Worm (Caenorhabditis elegans) whole organism, L4 larva: ENCODE measurements around the gene F32H5.4.

Source experiments
- D1046.2 ChIP-seq: fragments of 200-800 bp; sonication (Bioruptor generic); IDR thresholded peaks from 2 replicates; pipeline ENCODE4 v1.3.6; 2022; ENCODE audit warnings: missing genetic modification characterization, missing compliant biosample characterization
- F10B5.3 ChIP-seq: sonication (generic microtip); optimal IDR thresholded peaks from 2 replicates; lab custom pipeline; 2016; ENCODE audit warnings: mild to moderate bottlenecking, missing genetic modification characterization, missing compliant biosample characterization
- F44E2.7 ChIP-seq: fragments of 200-800 bp; sonication (Bioruptor generic); IDR thresholded peaks from 2 replicates; pipeline ENCODE4 v2.1.2; 2022; ENCODE audit warnings: missing genetic modification characterization, missing compliant biosample characterization
- R02D3.7 ChIP-seq: fragments of 150-350 bp; sonication (generic microtip); optimal IDR thresholded peaks from 3 replicates; lab custom pipeline; 2014; ENCODE audit warnings: missing biosample characterization, missing genetic modification characterization
- T20F7.1 ChIP-seq: fragments of 200-800 bp; sonication (Bioruptor generic); optimal IDR thresholded peaks from 2 replicates; lab custom pipeline; 2018; ENCODE audit warnings: mild to moderate bottlenecking, missing genetic modification characterization, missing compliant biosample characterization
- Y105C5A.15 ChIP-seq: fragments of 200-800 bp; sonication (Bioruptor generic); IDR thresholded peaks from 2 replicates; pipeline ENCODE4 v1.3.6; 2022; ENCODE audit warnings: missing genetic modification characterization, missing compliant biosample characterization
- Y5F2A.4 ChIP-seq: fragments of 200-800 bp; sonication (Bioruptor generic); optimal IDR thresholded peaks from 2 replicates; lab custom pipeline; 2018; ENCODE audit warnings: mild to moderate bottlenecking, missing genetic modification characterization, missing compliant biosample characterization
- aha-1 ChIP-seq: fragments of 150-350 bp; peaks from one replicate; lab custom pipeline; 2014; ENCODE audit warnings: missing biosample characterization, missing genetic modification characterization
- ama-1 ChIP-seq: fragments of 150-350 bp; optimal IDR thresholded peaks from 2 replicates; lab custom pipeline; 2014; ENCODE audit warnings: inconsistent platforms, mixed read lengths
- ceh-28 ChIP-seq: fragments of 150-350 bp; optimal IDR thresholded peaks from 2 replicates; lab custom pipeline; 2014; ENCODE audit warnings: missing biosample characterization, missing genetic modification reagents, missing genetic modification characterization
- ceh-62 ChIP-seq: sonication (generic microtip); optimal IDR thresholded peaks from 2 replicates; lab custom pipeline; 2017; ENCODE audit warnings: missing biosample characterization, missing genetic modification characterization
- daf-16 ChIP-seq, 3 experiments: sonication (generic microtip); optimal IDR thresholded peaks; 2 replicates each; lab custom pipeline; 2016 to 2017; ENCODE audit warnings: missing genetic modification characterization in 3 of 3, missing genetic modification reagents in 3 of 3, mild to moderate bottlenecking in 2 of 3, missing compliant biosample characterization in 2 of 3, missing biosample characterization in 1 of 3, moderate library complexity in 1 of 3
- dmd-8 ChIP-seq: fragments of 200-800 bp; sonication (Bioruptor generic); IDR thresholded peaks from 2 replicates; pipeline ENCODE4 v1.3.6; 2022; ENCODE audit warnings: missing genetic modification characterization, missing compliant biosample characterization
- dmd-9 ChIP-seq: fragments of 200-800 bp; sonication (Bioruptor generic); IDR thresholded peaks from 2 replicates; pipeline ENCODE4 v1.3.6; 2022; ENCODE audit warnings: missing genetic modification reagents, missing genetic modification characterization, missing compliant biosample characterization
- hif-1 ChIP-seq, 2 experiments: sonication (generic microtip); optimal IDR thresholded peaks; 2 replicates each; lab custom pipeline; 2016 to 2017; ENCODE audit warnings: missing compliant biosample characterization in 2 of 2, missing genetic modification characterization in 2 of 2, missing genetic modification reagents in 2 of 2, missing genotype in 2 of 2, mild to moderate bottlenecking in 1 of 2
- hlh-30 ChIP-seq: sonication (generic microtip); optimal IDR thresholded peaks from 2 replicates; lab custom pipeline; 2017; ENCODE audit warnings: antibody characterized with exemption, mild to moderate bottlenecking, missing genetic modification characterization, missing compliant biosample characterization; ENCODE audit not compliant: insufficient read depth
- lim-7 ChIP-seq: fragments of 200-800 bp; sonication (Bioruptor generic); IDR thresholded peaks from 2 replicates; pipeline ENCODE4 v1.3.6; 2022; ENCODE audit warnings: missing genetic modification characterization, missing compliant biosample characterization
- lin-1 ChIP-seq: fragments of 200-800 bp; sonication (Bioruptor generic); IDR thresholded peaks from 2 replicates; pipeline ENCODE4 v1.3.6; 2022; ENCODE audit warnings: missing genetic modification reagents, missing genetic modification characterization, missing compliant biosample characterization
- lsy-2 ChIP-seq, 2 experiments: fragments of 150-350 bp in 1 of 2; sonication (generic microtip) in 1 of 2; optimal IDR thresholded peaks; 2 replicates each; lab custom pipeline; 2014 to 2017; ENCODE audit warnings: missing biosample characterization in 2 of 2, missing genetic modification characterization in 2 of 2
- mep-1 ChIP-seq: fragments of 150-350 bp; sonication (generic microtip); optimal IDR thresholded peaks from 3 replicates; lab custom pipeline; 2014; ENCODE audit warnings: missing biosample characterization, missing genetic modification characterization
- mxl-3 ChIP-seq: fragments of 200-800 bp; sonication (Bioruptor generic); optimal IDR thresholded peaks from 2 replicates; lab custom pipeline; 2018; ENCODE audit warnings: mild to moderate bottlenecking, missing genetic modification characterization, missing compliant biosample characterization
- nhr-10 ChIP-seq: fragments of 150-350 bp; optimal IDR thresholded peaks from 2 replicates; lab custom pipeline; 2014; ENCODE audit warnings: missing biosample characterization, missing genetic modification characterization
- nhr-102 ChIP-seq: sonication (generic microtip); optimal IDR thresholded peaks from 2 replicates; lab custom pipeline; 2016; ENCODE audit warnings: mild to moderate bottlenecking, missing genetic modification characterization, moderate library complexity, missing compliant biosample characterization
- nhr-11 ChIP-seq: fragments of 150-350 bp; optimal IDR thresholded peaks from 2 replicates; lab custom pipeline; 2014; ENCODE audit warnings: missing biosample characterization, missing genetic modification characterization
- nhr-237 ChIP-seq: sonication (generic microtip); optimal IDR thresholded peaks from 2 replicates; lab custom pipeline; 2017; ENCODE audit warnings: missing biosample characterization, missing genetic modification characterization
- nhr-25 ChIP-seq: sonication (generic microtip); optimal IDR thresholded peaks from 2 replicates; lab custom pipeline; 2017; ENCODE audit warnings: missing genetic modification characterization, mild to moderate bottlenecking, missing compliant biosample characterization, antibody characterized with exemption, moderate library complexity, borderline replicate concordance; ENCODE audit not compliant: insufficient read depth
- nhr-28 ChIP-seq: fragments of 150-350 bp; optimal IDR thresholded peaks from 2 replicates; lab custom pipeline; 2014; ENCODE audit warnings: missing biosample characterization, missing genetic modification characterization
- rbr-2 ChIP-seq: sonication (generic microtip); optimal IDR thresholded peaks from 2 replicates; lab custom pipeline; 2016; ENCODE audit warnings: missing genotype, missing genetic modification characterization, missing compliant biosample characterization
- tag-97 ChIP-seq: fragments of 200-800 bp; sonication (Bioruptor generic); IDR thresholded peaks from 2 replicates; pipeline ENCODE4 v1.3.6; 2022; ENCODE audit warnings: missing genetic modification characterization, missing compliant biosample characterization
- tra-1 ChIP-seq: fragments of 200-800 bp; sonication (Bioruptor generic); IDR thresholded peaks from 2 replicates; pipeline ENCODE4 v1.3.6; 2022; ENCODE audit warnings: missing genetic modification reagents, missing genetic modification characterization, missing compliant biosample characterization
- unc-130 ChIP-seq: sonication (generic microtip); optimal IDR thresholded peaks from 2 replicates; lab custom pipeline; 2016; ENCODE audit warnings: missing genetic modification reagents, missing genetic modification characterization, missing compliant biosample characterization
- unc-39 ChIP-seq: sonication (generic microtip); optimal IDR thresholded peaks from 2 replicates; lab custom pipeline; 2017; ENCODE audit warnings: missing biosample characterization, missing genetic modification characterization
- unc-62 ChIP-seq, 3 experiments: fragments of 150-350 bp in 1 of 3; sonication (generic microtip); optimal IDR thresholded peaks in 2 of 3; peaks in 1 of 3; 1 replicate in 1 of 3; 2 replicates in 2 of 3; lab custom pipeline; 2014 to 2017; ENCODE audit warnings: missing biosample characterization in 3 of 3, missing genetic modification characterization in 3 of 3, missing genetic modification reagents in 3 of 3, missing genotype in 1 of 3
- zfp-3 ChIP-seq: fragments of 200-800 bp; sonication (Bioruptor generic); conservative IDR thresholded peaks from 2 replicates; pipeline ENCODE4 v1.3.6; 2022; ENCODE audit warnings: missing genetic modification reagents, missing genetic modification characterization, missing compliant biosample characterization
- ztf-11 ChIP-seq: fragments of 150-350 bp; optimal IDR thresholded peaks from 2 replicates; lab custom pipeline; 2014; ENCODE audit warnings: missing biosample characterization, missing genetic modification characterization

Gene F32H5.4

DNA sequence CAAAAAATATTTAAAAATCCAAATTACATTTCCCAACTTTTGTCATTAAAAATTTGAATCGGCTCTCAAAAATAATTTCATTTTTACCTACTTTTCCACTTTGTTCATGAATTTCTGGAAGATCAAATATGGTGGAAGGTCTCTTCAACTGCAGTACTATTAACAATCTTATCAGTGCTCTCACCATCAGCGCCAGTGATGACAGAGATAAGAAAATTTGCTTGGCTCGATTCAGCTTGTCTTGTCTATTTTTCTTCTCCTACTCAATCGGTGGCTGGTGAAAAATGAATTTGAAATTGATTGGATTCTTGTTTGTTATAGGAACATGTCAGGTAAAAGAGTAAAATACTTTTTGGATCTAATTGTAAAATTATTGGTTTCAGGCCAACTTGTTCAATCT, 20.6 kb downstream of the F32H5.4 start, which contains the start of gene cpz-2 (continued):
- no peak for TF ChIP-seq nhr-102 (tag; lab: Kevin White, UChicago)
- TF ChIP-seq Y5F2A.4 (GFP tag; lab: Kevin White, UChicago): no peak
- no peak for TF ChIP-seq daf-16 (GFP tag; optimal IDR thresholded peaks at IDR 0.05; lab: Kevin White, UChicago)
- peak; percentile 57 for TF ChIP-seq daf-16 (tag; optimal IDR thresholded peaks at IDR 0.05; lab: Kevin White, UChicago)
- TF ChIP-seq ceh-62 (tag; lab: Kevin White, UChicago): no peak
- TF ChIP-seq nhr-28 (tag; lab: Kevin White, UChicago): peak; percentile 38

DNA sequence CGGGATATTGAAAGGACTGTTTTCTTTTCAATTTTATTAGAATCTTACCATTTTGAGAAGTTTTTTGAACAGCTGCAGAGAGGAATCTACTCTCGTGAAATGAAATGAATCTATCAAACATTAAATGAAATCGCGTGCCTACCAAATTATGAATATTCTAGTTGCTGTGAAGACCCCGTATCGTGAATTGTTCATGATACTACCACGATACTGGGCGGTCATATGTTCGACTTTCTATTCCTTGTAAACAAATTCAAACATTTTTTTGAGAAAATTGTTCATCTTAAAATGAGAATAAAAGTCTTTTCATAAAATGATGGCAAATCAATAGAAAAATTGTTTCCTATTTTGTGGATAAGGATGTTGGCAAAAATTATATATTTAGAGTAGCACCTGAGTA, 25.4 kb downstream of the F32H5.4 start, which contains the start of gene gcy-34:
Gene gcy-34 (minus strand): TSS at position 101 of the 400 bp plus-strand sequence.
- TF ChIP-seq ceh-62 (tag; lab: Kevin White, UChicago) (no peak), ama-1 (lab: Kevin White, UChicago) (no peak), rbr-2 (tag; lab: Kevin White, UChicago) (no peak), lin-1 (GFP tag; lab: Robert Waterston, UW) (no peak), nhr-11 (no peak), T20F7.1 (GFP tag; lab: Kevin White, UChicago) (no peak), F44E2.7 (no peak), ceh-28 (tag; lab: Kevin White, UChicago) (no peak), R02D3.7 (tag; lab: Kevin White, UChicago) (no peak), unc-39 (tag; lab: Kevin White, UChicago) (no peak), tag-97 (no peak), nhr-237 (tag; lab: Kevin White, UChicago) (no peak), zfp-3 (GFP tag; lab: Robert Waterston, UW) (no peak), aha-1 (tag; lab: Kevin White, UChicago) (no peak), lim-7 (GFP tag; lab: Robert Waterston, UW) (no peak)

DNA sequence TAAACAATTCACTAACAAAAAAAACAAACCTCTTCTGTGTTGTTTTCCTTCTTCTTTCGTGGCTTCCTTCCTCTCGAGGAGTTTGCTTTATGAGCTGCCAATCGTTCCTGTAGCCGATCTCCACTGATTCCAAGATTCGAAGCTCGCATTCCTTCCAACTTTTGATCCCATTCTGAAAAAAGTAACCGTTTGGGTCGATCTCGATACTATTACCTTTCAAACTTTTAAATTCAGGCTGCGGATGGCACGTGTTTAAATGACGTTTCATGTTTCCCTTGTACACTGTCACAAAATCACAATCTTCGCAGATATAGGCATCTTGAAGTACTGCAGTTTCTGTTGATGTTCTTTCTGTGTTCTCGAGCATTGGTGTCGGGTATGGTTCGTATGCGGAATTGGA, 27.1 kb downstream of the F32H5.4 start:
- TF ChIP-seq F10B5.3 (tag; lab: Kevin White, UChicago) (no peak), dmd-9 (GFP tag; lab: Robert Waterston, UW) (no peak), tra-1 (GFP tag; lab: Robert Waterston, UW) (no peak), aha-1 (tag; lab: Kevin White, UChicago) (peak; percentile 94), Y105C5A.15 (GFP tag; lab: Robert Waterston, UW) (no peak)

DNA sequence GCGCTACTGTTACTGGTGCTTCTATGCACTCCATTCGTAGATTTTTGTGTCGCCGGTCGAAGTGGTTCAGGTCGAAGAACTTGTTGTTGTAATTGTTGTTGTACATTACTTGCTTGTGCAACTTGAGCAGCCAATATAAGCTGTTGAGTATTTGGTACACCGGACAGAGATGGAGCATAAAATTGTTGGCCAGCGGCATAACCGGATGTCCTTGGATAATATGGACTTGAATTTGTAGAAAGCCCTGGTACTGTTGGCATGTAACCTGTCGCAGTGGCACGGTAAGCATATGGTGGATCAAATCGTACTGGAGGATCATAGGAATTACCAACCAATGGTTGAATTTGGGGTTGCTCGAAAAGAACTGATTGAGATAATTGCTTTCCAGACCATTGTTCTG, 28.6 kb downstream of the F32H5.4 start:
- TF ChIP-seq dmd-8 (GFP tag; lab: Robert Waterston, UW): 0 out of 2 replicates have a peak, but pooled peaks have one; percentile 51
- peak in 1 of 2 experiments; percentile 92 for TF ChIP-seq unc-62 (GFP tag; optimal IDR thresholded peaks at IDR 0.05 in 1 of 2; lab: Kevin White, UChicago)
- TF ChIP-seq unc-62 (tag; optimal IDR thresholded peaks at IDR 0.05; lab: Kevin White, UChicago): no peak
- TF ChIP-seq hif-1 (tag; optimal IDR thresholded peaks at IDR 0.05; lab: Kevin White, UChicago): no peak

DNA sequence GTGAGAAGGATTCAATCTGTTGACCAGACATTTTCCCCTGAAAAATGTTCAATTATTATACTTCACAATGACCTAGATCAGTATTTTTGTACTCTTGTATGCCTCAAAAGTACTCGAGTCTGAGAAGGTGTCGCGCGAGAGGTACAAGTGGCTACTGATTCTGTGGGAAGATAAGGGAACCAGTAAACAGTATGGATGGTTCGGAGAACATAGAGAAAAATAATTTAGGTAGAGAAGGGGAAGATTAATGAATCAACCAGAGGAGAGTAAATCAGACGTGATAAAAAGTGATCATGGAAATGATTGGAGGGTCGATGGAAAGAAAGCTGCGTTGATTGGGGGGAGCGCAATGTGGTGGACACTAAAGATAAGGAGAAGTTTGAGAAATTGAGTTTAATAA, 29.1 kb downstream of the F32H5.4 start:
- TF ChIP-seq nhr-25 (tag; lab: Kevin White, UChicago) (peak; percentile 25), mep-1 (peak; percentile 2), mxl-3 (no peak), Y5F2A.4 (GFP tag; lab: Kevin White, UChicago) (no peak), aha-1 (tag; lab: Kevin White, UChicago) (peak; percentile 73), unc-130 (GFP tag; lab: Kevin White, UChicago) (no peak), nhr-28 (tag; lab: Kevin White, UChicago) (peak; percentile 77)

DNA sequence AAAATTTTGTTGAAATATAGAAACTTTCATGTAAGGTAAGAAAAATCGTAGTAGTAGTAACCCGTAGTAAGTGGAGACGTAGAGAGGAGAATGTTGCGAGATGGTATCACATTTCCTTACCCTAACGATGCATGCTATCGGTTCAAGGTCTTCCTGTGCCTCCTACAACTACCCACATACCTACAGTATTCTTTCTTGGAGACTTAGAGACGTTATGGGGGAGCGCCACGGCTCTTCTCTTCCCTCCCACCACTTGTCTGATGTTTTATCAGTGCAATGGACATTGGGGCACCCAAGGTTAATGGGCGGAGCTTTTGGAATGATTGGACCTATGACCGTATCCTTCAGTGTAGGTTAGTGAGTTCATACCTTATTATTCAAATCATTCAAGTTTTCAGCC, 30.6 kb downstream of the F32H5.4 start:
- TF ChIP-seq mxl-3 (peak; percentile 20), lsy-2 (tag; optimal IDR thresholded peaks at IDR 0.05; lab: Kevin White, UChicago) (peak in 1 of 2 experiments; percentile 11), dmd-8 (GFP tag; lab: Robert Waterston, UW) (0 out of 2 replicates have a peak, but pooled peaks have one; percentile 46), D1046.2 (GFP tag; lab: Robert Waterston, UW) (no peak), ztf-11 (tag; lab: Kevin White, UChicago) (no peak), nhr-28 (tag; lab: Kevin White, UChicago) (peak; percentile 27), nhr-10 (tag; lab: Kevin White, UChicago) (no peak), hlh-30 (tag; lab: Kevin White, UChicago) (peak; percentile 21)
